Worm (Caenorhabditis elegans) whole organism, L3 larva: Measurements from ENCODE around the gene E03H12.4.

Source experiments
- elt-2 ChIP-seq: sonication (generic microtip); optimal IDR thresholded peaks from 2 replicates; lab custom pipeline; 2016; ENCODE audit warnings: missing genetic modification reagents, mild to moderate bottlenecking, missing genetic modification characterization, missing compliant biosample characterization
- lin-39 ChIP-seq: fragments of 150-350 bp; optimal IDR thresholded peaks from 2 replicates; lab custom pipeline; 2018; ENCODE audit warnings: missing biosample characterization, missing genetic modification reagents, missing genetic modification characterization
- pha-4 ChIP-seq: fragments of 150-350 bp; optimal IDR thresholded peaks from 2 replicates; lab custom pipeline; 2014; ENCODE audit warnings: missing biosample characterization, missing genetic modification reagents, missing genetic modification characterization

DNA sequence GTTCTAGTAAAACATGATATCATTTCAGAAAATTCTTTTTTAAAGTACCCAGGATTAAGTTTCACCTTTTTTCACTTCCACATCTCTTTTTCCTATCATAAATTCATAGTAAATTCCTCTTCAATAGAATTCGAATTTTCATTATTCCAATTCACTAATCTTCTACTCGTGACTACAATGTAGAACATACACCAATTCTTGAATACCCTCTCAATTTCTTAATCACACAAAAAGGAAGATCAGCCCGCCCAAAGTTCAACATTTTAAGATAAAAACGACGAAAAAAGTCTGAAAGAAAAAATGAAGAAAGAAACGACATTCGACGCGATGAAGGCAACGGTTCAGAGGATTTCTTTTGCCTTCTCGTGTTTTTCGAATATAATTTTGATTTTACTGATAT is 28.5 kb upstream of the E03H12.4 start, which contains the start of gene str-163:
- TF ChIP-seq elt-2 (no peak), lin-39 (tag; lab: Kevin White, UChicago) (no peak), pha-4 (no peak)
